Fruit fly (Drosophila melanogaster) Kc167 (cell line): Measurements from ENCODE around the gene CG9641.

Experiments
- Myc ChIP-seq: fragments of >200 bp; optimal IDR thresholded peaks from 2 replicates; lab custom pipeline; 2017; ENCODE audit warnings: missing external identifiers
- Sin3A ChIP-seq: fragments of >200 bp; optimal IDR thresholded peaks from 2 replicates; lab custom pipeline; 2018; ENCODE audit warnings: missing external identifiers
- h ChIP-seq: fragments of >200 bp; optimal IDR thresholded peaks from 3 replicates; lab custom pipeline; 2018; ENCODE audit warnings: missing external identifiers
- insv ChIP-seq: fragments of >200 bp; optimal IDR thresholded peaks from 3 replicates; lab custom pipeline; 2018; ENCODE audit warnings: missing external identifiers
- psq ChIP-seq: fragments of >200 bp; optimal IDR thresholded peaks from 2 replicates; lab custom pipeline; 2017; ENCODE audit warnings: missing external identifiers
- ttk ChIP-seq: sonication (Bioruptor generic); optimal IDR thresholded peaks from 2 replicates; lab custom pipeline; 2017; ENCODE audit warnings: missing external identifiers

Gene CG9641

dm6 chr2L:2999609-3000008 lies 22.9 kb upstream of the CG9641 start:
- TF ChIP-seq insv (lab: Kevin White, UChicago), result no peak
- no peak for TF ChIP-seq Sin3A (lab: Kevin White, UChicago)
- no peak for TF ChIP-seq h (lab: Kevin White, UChicago)
- TF ChIP-seq psq (lab: Kevin White, UChicago), result no peak
- TF ChIP-seq ttk, result no peak
- no peak for TF ChIP-seq Myc

dm6 chr2L:2999113-2999512 lies 22.5 kb upstream of the CG9641 start, which contains the start of gene Ccdc85:
TSS of gene Ccdc85 (plus strand) at chr2L:2999286.
- TF ChIP-seq ttk (no peak), psq (lab: Kevin White, UChicago) (no peak), insv (lab: Kevin White, UChicago) (no peak), Sin3A (lab: Kevin White, UChicago) (no peak), Myc (no peak), h (lab: Kevin White, UChicago) (no peak)

dm6 chr2L:2993702-2994101 lies 17.0 kb upstream of the CG9641 start:
- TF ChIP-seq insv (lab: Kevin White, UChicago) (no peak), psq (lab: Kevin White, UChicago) (no peak), Myc (no peak), Sin3A (lab: Kevin White, UChicago) (no peak), ttk (no peak), h (lab: Kevin White, UChicago) (no peak)

dm6 chr2L:2993236-2993635 lies 16.6 kb upstream of the CG9641 start:
- no peak for TF ChIP-seq psq (lab: Kevin White, UChicago)
- no peak for TF ChIP-seq h (lab: Kevin White, UChicago)
- TF ChIP-seq Sin3A (lab: Kevin White, UChicago), result no peak
- no peak for TF ChIP-seq Myc
- TF ChIP-seq ttk, result no peak
- no peak for TF ChIP-seq insv (lab: Kevin White, UChicago)

- no peak for TF ChIP-seq Sin3A (lab: Kevin White, UChicago)
- TF ChIP-seq ttk, result no peak
- no peak for TF ChIP-seq psq (lab: Kevin White, UChicago)
- no peak for TF ChIP-seq h (lab: Kevin White, UChicago)
- no peak for TF ChIP-seq insv (lab: Kevin White, UChicago)
- TF ChIP-seq Myc, result no peak
Measured at dm6 chr2L:2992664-2993174, 16.1 kb upstream of the CG9641 start, which contains the start of the genes okr and CG3558. TSS of gene okr (minus strand) at chr2L:2992759. TSS of gene CG3558 (plus strand) at chr2L:2992870.

dm6 chr2L:2987681-2988381 lies 11.2 kb upstream of the CG9641 start, which contains the start of the genes Chd1 and Bem46:
TSS of gene Chd1 (minus strand) at chr2L:2987723.
TSS of gene Bem46 (plus strand) at chr2L:2988116.
- no peak for TF ChIP-seq Myc
- TF ChIP-seq Sin3A (lab: Kevin White, UChicago), result no peak
- no peak for TF ChIP-seq h (lab: Kevin White, UChicago)
- no peak for TF ChIP-seq ttk
- no peak for TF ChIP-seq psq (lab: Kevin White, UChicago)
- TF ChIP-seq insv (lab: Kevin White, UChicago), result no peak

- TF ChIP-seq h (lab: Kevin White, UChicago) (no peak), psq (lab: Kevin White, UChicago) (no peak), Sin3A (lab: Kevin White, UChicago) (no peak), Myc (no peak), ttk (no peak), insv (lab: Kevin White, UChicago) (no peak)
Measured at dm6 chr2L:2986776-2987175, 10.1 kb upstream of the CG9641 start.

dm6 chr2L:2979091-2979490 lies 2.4 kb upstream of the CG9641 start, which contains the start of gene CG9643:
TSS of gene CG9643 (minus strand) at chr2L:2979288.
- TF ChIP-seq insv (lab: Kevin White, UChicago) (no peak), ttk (no peak), psq (lab: Kevin White, UChicago) (no peak), Sin3A (lab: Kevin White, UChicago) (no peak), Myc (no peak), h (lab: Kevin White, UChicago) (no peak)

dm6 chr2L:2972439-2972936 lies 4.2 kb downstream of the CG9641 start, which contains the start of the genes Rrp1 and gammaTub23C:
TSS of gene Rrp1 (minus strand) at chr2L:2972508.
TSS of gene gammaTub23C (plus strand) at chr2L:2972891.
- TF ChIP-seq ttk (no peak), h (lab: Kevin White, UChicago) (no peak), insv (lab: Kevin White, UChicago) (no peak), Sin3A (lab: Kevin White, UChicago) (no peak), psq (lab: Kevin White, UChicago) (no peak), Myc (no peak)

- TF ChIP-seq psq (lab: Kevin White, UChicago) (no peak), Myc (no peak)
Measured at dm6 chr2L:2969438-2969837, 7.2 kb downstream of the CG9641 start, which contains the start of gene Ts. TSS of gene Ts (minus strand) at chr2L:2969638.

- TF ChIP-seq ttk (no peak), insv (lab: Kevin White, UChicago) (no peak), Sin3A (lab: Kevin White, UChicago) (no peak), psq (lab: Kevin White, UChicago) (no peak), Myc (no peak), h (lab: Kevin White, UChicago) (no peak)
Measured at dm6 chr2L:2966917-2967316, 9.7 kb downstream of the CG9641 start.

- TF ChIP-seq Myc, result no peak
- no peak for TF ChIP-seq h (lab: Kevin White, UChicago)
- no peak for TF ChIP-seq psq (lab: Kevin White, UChicago)
- no peak for TF ChIP-seq insv (lab: Kevin White, UChicago)
- no peak for TF ChIP-seq Sin3A (lab: Kevin White, UChicago)
- TF ChIP-seq ttk, result no peak
Measured at dm6 chr2L:2958858-2959257, 17.8 kb downstream of the CG9641 start.
